Worm (Caenorhabditis elegans): ENCODE data around the gene ZK616.61.

ce11 chrIV:5380140-5380539, 25.3 kb upstream of the ZK616.61 start:
- TF ChIP-seq ama-1 (optimal IDR thresholded peaks at IDR 0.05), result no peak
- TF ChIP-seq ama-1 (GFP tag; optimal IDR thresholded peaks at IDR 0.05), result no peak
- no peak for TF ChIP-seq nhr-27 (tag; optimal IDR thresholded peaks at IDR 0.05)
- no peak for TF ChIP-seq unc-130 (GFP tag; optimal IDR thresholded peaks at IDR 0.05)
- TF ChIP-seq let-526 (GFP tag; IDR thresholded peaks at IDR 0.05), result no peak
- TF ChIP-seq rec-8 (tag; optimal IDR thresholded peaks at IDR 0.05), result no peak
